Worm (Caenorhabditis elegans): ENCODE measurements around the gene sri-38.

DNA sequence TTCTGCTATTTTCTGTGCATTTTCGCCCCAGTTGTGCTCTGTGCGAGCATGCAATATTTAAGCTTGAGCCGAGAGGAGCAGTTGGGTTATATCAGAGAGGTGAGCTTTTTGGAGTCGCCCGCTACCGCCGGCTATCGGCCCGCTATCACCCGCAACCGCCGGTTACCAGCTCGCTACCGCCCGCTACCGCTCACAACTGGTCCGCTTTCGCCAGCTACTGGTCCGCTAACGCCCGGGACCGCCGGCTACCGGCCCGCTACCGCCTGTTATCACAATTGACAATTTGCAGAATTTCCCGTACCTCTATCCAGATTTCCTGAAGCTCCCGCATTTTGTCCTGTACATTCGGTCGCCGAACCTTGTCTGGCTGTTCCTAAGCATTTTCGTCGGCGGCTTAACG is 17.7 kb downstream of the sri-38 start:
- no peak for TF ChIP-seq fax-1 (tag; optimal IDR thresholded peaks at IDR 0.05)
- TF ChIP-seq unc-55 (GFP tag; optimal IDR thresholded peaks at IDR 0.05), result no peak
- no peak for TF ChIP-seq pha-4 (tag; optimal IDR thresholded peaks at IDR 0.05)
- TF ChIP-seq Y22D7AL.16 (tag; optimal IDR thresholded peaks at IDR 0.05), result no peak
- no peak for TF ChIP-seq ets-4 (tag; optimal IDR thresholded peaks at IDR 0.05)
- no peak for TF ChIP-seq tbx-2 (tag; optimal IDR thresholded peaks at IDR 0.05)
- TF ChIP-seq sox-4 (tag; optimal IDR thresholded peaks at IDR 0.05), result no peak
